Worm (Caenorhabditis elegans): ENCODE data around the gene T25B9.4.

DNA sequence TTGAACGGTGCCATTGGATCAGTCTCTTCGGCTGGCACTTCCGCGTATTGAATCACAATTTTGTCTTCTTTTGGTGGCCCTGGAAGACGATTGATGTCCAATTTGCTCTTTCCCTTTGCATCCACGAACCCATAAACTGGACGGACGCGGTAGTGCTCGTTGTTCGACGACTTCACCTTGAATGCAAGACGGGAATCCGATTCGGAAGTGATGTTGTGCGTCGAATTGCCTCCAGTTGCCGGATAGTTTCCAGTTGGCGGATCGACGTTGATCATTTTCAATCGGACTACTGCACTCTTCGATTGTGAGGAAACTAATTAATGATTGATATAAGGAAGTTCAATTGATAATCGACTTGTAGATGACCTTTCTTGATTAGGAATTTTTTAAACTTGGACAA lies 19.2 kb downstream of the T25B9.4 start, which contains the start of gene ssp-34:
- TF ChIP-seq lsy-2 (tag; optimal IDR thresholded peaks at IDR 0.05), result no peak
- no peak for TF ChIP-seq snpc-4 (tag; optimal IDR thresholded peaks at IDR 0.05)
- no peak for TF ChIP-seq mep-1 (tag; optimal IDR thresholded peaks at IDR 0.05)
- no peak for TF ChIP-seq unc-62 (GFP tag; optimal IDR thresholded peaks at IDR 0.05)
- TF ChIP-seq ztf-11 (tag; optimal IDR thresholded peaks at IDR 0.05), result no peak
- TF ChIP-seq ces-1 (GFP tag; optimal IDR thresholded peaks at IDR 0.05), result no peak
- TF ChIP-seq unc-39 (tag; optimal IDR thresholded peaks at IDR 0.05), result no peak
- no peak for TF ChIP-seq pha-4 (tag; optimal IDR thresholded peaks at IDR 0.05)
- TF ChIP-seq nhr-12 (tag; optimal IDR thresholded peaks at IDR 0.05), result no peak
- no peak for TF ChIP-seq elt-3 (tag; optimal IDR thresholded peaks at IDR 0.05)
- no peak for TF ChIP-seq nhr-76 (tag; optimal IDR thresholded peaks at IDR 0.05)
- TF ChIP-seq nhr-237 (tag; optimal IDR thresholded peaks at IDR 0.05), result no peak
- no peak for TF ChIP-seq nhr-2 (tag; optimal IDR thresholded peaks at IDR 0.05)

Measured in whole organism, mixed stage, embryonic.